In the genomic region with DNA sequence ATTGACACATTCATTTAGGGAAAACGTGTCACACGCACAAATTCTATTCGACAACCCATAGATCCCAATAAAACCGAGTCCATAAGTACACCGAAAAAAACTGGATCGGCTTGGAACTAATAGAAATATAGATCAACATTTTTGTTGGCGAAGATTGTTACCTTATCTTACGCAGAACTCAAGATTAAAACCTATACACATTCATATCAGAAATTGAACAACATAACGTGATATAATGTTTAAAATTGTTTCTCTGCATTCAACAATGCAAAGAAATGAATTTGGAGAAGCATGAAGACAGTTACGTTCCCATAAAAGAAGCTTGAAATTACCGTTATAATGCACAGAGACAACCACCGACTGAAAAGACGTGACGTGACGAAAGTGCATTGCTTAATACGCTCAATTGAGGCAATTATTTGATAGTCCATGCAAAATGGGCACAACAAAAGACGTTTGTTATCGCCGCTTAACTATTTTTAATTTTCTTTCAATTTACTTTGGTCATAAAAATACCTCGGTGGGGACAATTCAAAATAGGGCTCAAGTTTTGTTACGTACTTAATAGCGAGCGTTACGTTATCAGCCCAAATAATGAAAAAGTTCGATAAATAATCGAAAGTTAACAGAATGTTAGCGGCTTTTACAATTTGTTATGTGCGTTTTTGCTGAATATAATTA, we compare ENCODE assay signal across 3 fruit fly cellular contexts.
A peak's percentile ranks its signal among the peaks of the same experiment; 100 is the strongest.
TF ChIP-seq lines count a peak whose summit lies in the region.

Gene SerRS-m, plus strand, starts transcription at position 616 of the 681 bp plus-strand sequence.

- TF ChIP-seq CTCF in whole organism, embryonic (GFP tag; optimal IDR thresholded peaks at IDR 0.05; lab: Kevin White, UChicago) = no peak

TF ChIP-seq in whole organism, adult, 20 proteins besides CTCF, POLR2A, EP300 and RAD21:
- TF ChIP-seq Crg-1 (GFP tag; optimal IDR thresholded peaks at IDR 0.05; lab: Kevin White, UChicago) = no peak
- peak; percentile 43 for TF ChIP-seq ovo (GFP tag; optimal IDR thresholded peaks at IDR 0.05; lab: Kevin White, UChicago)
- TF ChIP-seq CG11617 (GFP tag; optimal IDR thresholded peaks at IDR 0.05; lab: Kevin White, UChicago) = peak; percentile 1
- TF ChIP-seq bab1 (GFP tag; optimal IDR thresholded peaks at IDR 0.05; lab: Kevin White, UChicago) = peak; percentile 5

TF ChIP-seq in whole organism, embryonic, 481 proteins besides CTCF, POLR2A, EP300 and RAD21 (continues in another document):
- TF ChIP-seq aop (GFP tag; IDR thresholded peaks at IDR 0.05; lab: Robert Waterston, UW) (no peak), ATbp (GFP tag; optimal IDR thresholded peaks at IDR 0.05; lab: Kevin White, UChicago) (no peak), exex (tag; optimal IDR thresholded peaks at IDR 0.05; lab: Kevin White, UChicago) (peak; percentile 0), CG15601 (tag; optimal IDR thresholded peaks at IDR 0.05; lab: Kevin White, UChicago) (peak; percentile 33), insv (GFP tag; optimal IDR thresholded peaks at IDR 0.05; lab: Kevin White, UChicago) (no peak), bbx (GFP tag; IDR thresholded peaks at IDR 0.05; lab: Robert Waterston, UW; ENCODE audit: partially characterized antibody) (no peak), Six4 (GFP tag; optimal IDR thresholded peaks at IDR 0.05; lab: Kevin White, UChicago) (peak; percentile 17), CG10959 (GFP tag; IDR thresholded peaks at IDR 0.05; lab: Robert Waterston, UW) (no peak), jing (GFP tag; optimal IDR thresholded peaks at IDR 0.05; lab: Kevin White, UChicago) (no peak), CG9215 (GFP tag; IDR thresholded peaks at IDR 0.05; lab: Robert Waterston, UW) (no peak), grau (tag; optimal IDR thresholded peaks at IDR 0.05; lab: Kevin White, UChicago) (peak; percentile 13), CG31365 (tag; optimal IDR thresholded peaks at IDR 0.05; lab: Kevin White, UChicago) (no peak), NC2β (GFP tag; optimal IDR thresholded peaks at IDR 0.05; lab: Kevin White, UChicago) (no peak), CG1792 (GFP tag; optimal IDR thresholded peaks at IDR 0.05; lab: Kevin White, UChicago) (no peak), CG7372 (GFP tag; IDR thresholded peaks at IDR 0.05; lab: Robert Waterston, UW) (no peak), CG6254 (GFP tag; optimal IDR thresholded peaks at IDR 0.05; lab: Kevin White, UChicago) (no peak), Stat92E (GFP tag; optimal IDR thresholded peaks at IDR 0.05; lab: Kevin White, UChicago) (no peak), pb (GFP tag; optimal IDR thresholded peaks at IDR 0.05; lab: Kevin White, UChicago) (no peak), ERR (GFP tag; optimal IDR thresholded peaks at IDR 0.05; lab: Kevin White, UChicago) (no peak), ssp (GFP tag; IDR thresholded peaks at IDR 0.05; lab: Robert Waterston, UW) (no peak), Hr3 (GFP tag; optimal IDR thresholded peaks at IDR 0.05; lab: Kevin White, UChicago) (no peak), prd (optimal IDR thresholded peaks at IDR 0.05; lab: Kevin White, UChicago) (no peak), prd (GFP tag; IDR thresholded peaks at IDR 0.05; lab: Robert Waterston, UW) (peak; percentile 21; the same call in 1 of the 3 replicates), CG14050 (GFP tag; IDR thresholded peaks at IDR 0.05; lab: Robert Waterston, UW) (no peak), CG10543 (GFP tag; optimal IDR thresholded peaks at IDR 0.05; lab: Kevin White, UChicago) (no peak), sens (GFP tag; lab: Kevin White, UChicago) (peak; percentile 83), Aef1 (GFP tag; IDR thresholded peaks at IDR 0.05; lab: Robert Waterston, UW) (no peak), pum (GFP tag; optimal IDR thresholded peaks at IDR 0.05; lab: Kevin White, UChicago) (no peak), run (tag; optimal IDR thresholded peaks at IDR 0.05; lab: Kevin White, UChicago) (no peak), Atf3 (GFP tag; optimal IDR thresholded peaks at IDR 0.05; lab: Kevin White, UChicago) (no peak), CG14710 (tag; optimal IDR thresholded peaks at IDR 0.05; lab: Kevin White, UChicago) (no peak), CG42726 (GFP tag; IDR thresholded peaks at IDR 0.05; lab: Robert Waterston, UW; ENCODE audit: partially characterized antibody) (no peak), CG7963 (GFP tag; IDR thresholded peaks at IDR 0.05; lab: Robert Waterston, UW; ENCODE audit: partially characterized antibody) (no peak), CG9876 (GFP tag; optimal IDR thresholded peaks at IDR 0.05; lab: Kevin White, UChicago) (no peak), pzg (GFP tag; optimal IDR thresholded peaks at IDR 0.05; lab: Kevin White, UChicago) (peak; percentile 3), inv (GFP tag; IDR thresholded peaks at IDR 0.05; lab: Robert Waterston, UW; ENCODE audit: partially characterized antibody) (no peak), CG17361 (GFP tag; IDR thresholded peaks at IDR 0.05; lab: Robert Waterston, UW) (no peak), yki (optimal IDR thresholded peaks at IDR 0.05; lab: Kevin White, UChicago) (no peak), pnt (GFP tag; optimal IDR thresholded peaks at IDR 0.05; lab: Kevin White, UChicago) (no peak), CG34224 (GFP tag; IDR thresholded peaks at IDR 0.05; lab: Robert Waterston, UW; ENCODE audit: partially characterized antibody) (no peak), en (GFP tag; optimal IDR thresholded peaks at IDR 0.05; lab: Kevin White, UChicago) (no peak)

TF ChIP-seq in whole organism, prepupa, 60 proteins besides CTCF, POLR2A, EP300 and RAD21:
- TF ChIP-seq CG8319 (GFP tag; optimal IDR thresholded peaks at IDR 0.05; lab: Kevin White, UChicago) (no peak), esn (GFP tag; optimal IDR thresholded peaks at IDR 0.05; lab: Kevin White, UChicago) (peak; percentile 2)
